Fruit fly (Drosophila melanogaster): ENCODE data around the gene Ggt-1.

dm6 chrX:18545157-18545556 lies 32.8 kb upstream of the Ggt-1 start:
- TF ChIP-seq pan (optimal IDR thresholded peaks at IDR 0.05) (no peak), pan (GFP tag; optimal IDR thresholded peaks at IDR 0.05 in 1 of 2, IDR thresholded peaks at IDR 0.05 in 1 of 2) (no peak), H2.0 (GFP tag; IDR thresholded peaks at IDR 0.05) (no peak), disco-r (GFP tag; optimal IDR thresholded peaks at IDR 0.05) (no peak), CG4707 (GFP tag; optimal IDR thresholded peaks at IDR 0.05) (no peak), ERR (GFP tag; optimal IDR thresholded peaks at IDR 0.05) (no peak), HHEX (GFP tag; optimal IDR thresholded peaks at IDR 0.05) (no peak), CG17328 (GFP tag; IDR thresholded peaks at IDR 0.05) (no peak), corto (GFP tag; optimal IDR thresholded peaks at IDR 0.05) (no peak)

Data from whole organism, embryonic.